Fruit fly (Drosophila melanogaster) whole organism, wandering third instar larva: ENCODE measurements around the gene Sodq.

Experiments
- Hr78 ChIP-seq: fragments of >200 bp; optimal IDR thresholded peaks from 2 replicates; lab custom pipeline; 2017; ENCODE audit warnings: missing biosample characterization, missing genetic modification characterization
- Hr83 ChIP-seq: fragments of 200-300 bp; sonication (Bioruptor generic); optimal IDR thresholded peaks from 2 replicates; lab custom pipeline; 2016; ENCODE audit warnings: missing biosample characterization, mild to moderate bottlenecking, missing genetic modification characterization, moderate library complexity; ENCODE audit not compliant: poor library complexity, severe bottlenecking
- fru ChIP-seq: fragments of 200-800 bp; sonication (Bioruptor generic); optimal IDR thresholded peaks from 3 replicates; lab custom pipeline; 2016; ENCODE audit warnings: missing biosample characterization, mild to moderate bottlenecking, missing genetic modification characterization
- h ChIP-seq: fragments of 200-800 bp; sonication (Bioruptor generic); optimal IDR thresholded peaks from 3 replicates; lab custom pipeline; 2016; ENCODE audit warnings: missing biosample characterization, mild to moderate bottlenecking, missing genetic modification characterization
- lola ChIP-seq: fragments of >200 bp; optimal IDR thresholded peaks from 2 replicates; lab custom pipeline; 2017; ENCODE audit warnings: missing biosample characterization, missing genetic modification characterization
- psq ChIP-seq: fragments of 200-800 bp; sonication (Bioruptor generic); optimal IDR thresholded peaks from 3 replicates; lab custom pipeline; 2017; ENCODE audit warnings: missing biosample characterization, mild to moderate bottlenecking, missing genetic modification characterization, moderate library complexity
- usp ChIP-seq: fragments of >200 bp; optimal IDR thresholded peaks from 2 replicates; lab custom pipeline; 2017; ENCODE audit warnings: missing biosample characterization, missing genetic modification characterization

DNA sequence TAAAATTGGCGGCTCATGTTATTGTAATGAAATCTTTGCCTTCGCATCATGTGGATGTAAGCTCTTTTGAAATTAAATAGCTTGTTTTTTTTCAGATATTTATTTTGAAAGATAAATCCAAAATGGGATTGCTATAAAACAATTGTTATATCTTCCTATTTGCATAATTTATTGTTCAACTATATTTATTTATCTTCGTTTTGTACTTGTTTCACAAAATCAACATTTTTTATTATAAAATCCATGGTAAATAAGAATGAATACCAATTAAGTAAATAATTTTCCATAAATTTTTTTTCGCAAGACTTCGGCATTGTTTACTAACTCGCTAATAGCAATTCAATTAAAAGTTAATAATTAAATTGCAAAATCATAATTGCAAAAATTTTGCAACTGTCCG is 26.9 kb downstream of the Sodq start, which contains the start of gene CG14546:
- no peak for TF ChIP-seq psq (GFP tag; lab: Kevin White, UChicago)
- no peak for TF ChIP-seq Hr78 (GFP tag; lab: Kevin White, UChicago)
- no peak for TF ChIP-seq h (GFP tag; lab: Kevin White, UChicago)
- no peak for TF ChIP-seq usp
- no peak for TF ChIP-seq Hr83
- no peak for TF ChIP-seq lola (GFP tag; lab: Kevin White, UChicago)
- no peak for TF ChIP-seq fru (GFP tag; lab: Kevin White, UChicago)
